Fruit fly (Drosophila melanogaster) whole organism, embryonic: Measurements from ENCODE around the gene CG8289.
A peak's percentile ranks its signal among the peaks of the same experiment; 100 is the strongest.

ENCODE experiments used
- BEAF-32 ChIP-seq: fragments of 200-800 bp; sonication (Bioruptor generic); optimal IDR thresholded peaks from 3 replicates; lab custom pipeline; 2017; ENCODE audit warnings: missing biosample characterization, missing genetic modification characterization, mild to moderate bottlenecking, moderate library complexity, missing genetic modification reagents
- CG10209 ChIP-seq: fragments of 200-800 bp; sonication (Bioruptor generic); optimal IDR thresholded peaks from 3 replicates; lab custom pipeline; 2017; ENCODE audit warnings: missing biosample characterization, mild to moderate bottlenecking, missing genetic modification characterization, missing genetic modification reagents
- CG1024 ChIP-seq: fragments of 200-800 bp; sonication (Bioruptor generic); IDR thresholded peaks from 2 replicates; pipeline ENCODE4 v1.3.6; 2022; ENCODE audit warnings: missing biosample characterization, missing genetic modification characterization
- CG10462 ChIP-seq: fragments of 200-800 bp; sonication (Bioruptor generic); optimal IDR thresholded peaks from 2 replicates; lab custom pipeline; 2016; ENCODE audit warnings: missing biosample characterization, missing genetic modification characterization
- CG10959 ChIP-seq: fragments of 200-800 bp; sonication (Bioruptor generic); IDR thresholded peaks from 2 replicates; pipeline ENCODE4 v1.3.6; 2022; ENCODE audit warnings: missing biosample characterization, missing genetic modification characterization
- CG10979 ChIP-seq: fragments of 200-800 bp; sonication (Bioruptor generic); optimal IDR thresholded peaks from 2 replicates; lab custom pipeline; 2018; ENCODE audit warnings: missing biosample characterization, mild to moderate bottlenecking, missing genetic modification characterization, moderate library complexity
- CG12104 ChIP-seq: fragments of 200-800 bp; sonication (Bioruptor generic); optimal IDR thresholded peaks from 3 replicates; lab custom pipeline; 2016; ENCODE audit warnings: missing biosample characterization, missing genetic modification characterization
- CG13624 ChIP-seq: fragments of 200-800 bp; sonication (Bioruptor generic); optimal IDR thresholded peaks from 2 replicates; lab custom pipeline; 2016; ENCODE audit warnings: missing biosample characterization, missing genetic modification characterization
- CG14860 ChIP-seq: fragments of 200-800 bp; sonication (Bioruptor generic); IDR thresholded peaks from 3 replicates; pipeline ENCODE4 v1.3.6; 2022; ENCODE audit warnings: missing biosample characterization, missing genetic modification characterization; ENCODE audit not compliant: partially characterized antibody
- CG1602 ChIP-seq: fragments of 200-800 bp; sonication (Bioruptor generic); optimal IDR thresholded peaks from 3 replicates; lab custom pipeline; 2016; ENCODE audit warnings: missing biosample characterization, missing genetic modification characterization
- CG16779 ChIP-seq: fragments of 200-800 bp; sonication (Bioruptor generic); IDR thresholded peaks from 2 replicates; pipeline ENCODE4 v1.3.6; 2022; ENCODE audit warnings: missing biosample characterization, missing genetic modification characterization
- CG17186 ChIP-seq: fragments of 200-800 bp; sonication (Bioruptor generic); optimal IDR thresholded peaks from 3 replicates; lab custom pipeline; 2017; ENCODE audit warnings: missing biosample characterization, missing genetic modification reagents, missing genetic modification characterization
- CG17829 ChIP-seq: fragments of 200-800 bp; optimal IDR thresholded peaks from 2 replicates; lab custom pipeline; 2019; ENCODE audit warnings: missing biosample characterization, mild to moderate bottlenecking, missing genetic modification characterization, moderate library complexity
- CG18011 ChIP-seq: fragments of 200-800 bp; sonication (Bioruptor generic); optimal IDR thresholded peaks from 2 replicates; lab custom pipeline; 2017; ENCODE audit warnings: missing biosample characterization, missing genetic modification characterization, mild to moderate bottlenecking, moderate library complexity, missing genotype
- CG18262 ChIP-seq: fragments of 200-800 bp; optimal IDR thresholded peaks from 3 replicates; lab custom pipeline; 2019; ENCODE audit warnings: missing biosample characterization, mild to moderate bottlenecking, missing genetic modification characterization, moderate library complexity
- CG1832 ChIP-seq: fragments of 200-800 bp; sonication (Bioruptor generic); optimal IDR thresholded peaks from 2 replicates; lab custom pipeline; 2017; ENCODE audit warnings: missing biosample characterization, mild to moderate bottlenecking, missing genetic modification characterization, inconsistent platforms
- CG2678 ChIP-seq: fragments of 200-800 bp; sonication (Bioruptor generic); optimal IDR thresholded peaks from 3 replicates; lab custom pipeline; 2019; ENCODE audit warnings: missing biosample characterization, mild to moderate bottlenecking, missing genetic modification characterization, moderate library complexity
- CG2712 ChIP-seq: fragments of 200-800 bp; optimal IDR thresholded peaks from 3 replicates; lab custom pipeline; 2019; ENCODE audit warnings: missing biosample characterization, mild to moderate bottlenecking, missing genetic modification characterization, moderate library complexity
- CG2875 ChIP-seq: fragments of 200-800 bp; sonication (Bioruptor generic); optimal IDR thresholded peaks from 2 replicates; lab custom pipeline; 2017; ENCODE audit warnings: missing biosample characterization, mild to moderate bottlenecking, missing genetic modification characterization, missing genetic modification reagents
- CG30403 ChIP-seq: fragments of 200-800 bp; sonication (Bioruptor generic); optimal IDR thresholded peaks from 3 replicates; lab custom pipeline; 2016; ENCODE audit warnings: missing biosample characterization, missing genetic modification characterization
- CG42726 ChIP-seq: fragments of 200-800 bp; sonication (Bioruptor generic); IDR thresholded peaks from 2 replicates; pipeline ENCODE4 v1.3.6; 2022; ENCODE audit warnings: missing biosample characterization, missing genetic modification characterization; ENCODE audit not compliant: partially characterized antibody
- CG4328 ChIP-seq: fragments of 200-800 bp; sonication (Bioruptor generic); optimal IDR thresholded peaks from 3 replicates; lab custom pipeline; 2017; ENCODE audit warnings: missing biosample characterization, missing genetic modification reagents, missing genetic modification characterization
- CG5180 ChIP-seq: fragments of 200-800 bp; sonication (Bioruptor generic); optimal IDR thresholded peaks from 3 replicates; lab custom pipeline; 2017; ENCODE audit warnings: missing biosample characterization, missing genetic modification characterization, mild to moderate bottlenecking, moderate library complexity, missing genetic modification reagents
- CG6175 ChIP-seq: fragments of 200-800 bp; sonication (Bioruptor generic); IDR thresholded peaks from 3 replicates; pipeline ENCODE4 v1.3.6; 2022; ENCODE audit warnings: missing biosample characterization, missing genetic modification characterization
- CG6254 ChIP-seq: fragments of 200-800 bp; sonication (Bioruptor generic); optimal IDR thresholded peaks from 3 replicates; lab custom pipeline; 2017; ENCODE audit warnings: mild to moderate bottlenecking, missing biosample characterization, missing genetic modification reagents, missing genetic modification characterization
- CG6791 ChIP-seq: fragments of 200-800 bp; sonication (Bioruptor generic); IDR thresholded peaks from 3 replicates; pipeline ENCODE4 v1.3.6; 2022; ENCODE audit warnings: missing biosample characterization, missing genetic modification characterization; ENCODE audit not compliant: partially characterized antibody
- CG6813 ChIP-seq: fragments of 200-800 bp; sonication (Bioruptor generic); optimal IDR thresholded peaks from 2 replicates; lab custom pipeline; 2017; ENCODE audit warnings: missing biosample characterization, missing genetic modification characterization, mild to moderate bottlenecking, moderate library complexity, missing genetic modification reagents
- CG7556 ChIP-seq: fragments of 200-800 bp; sonication (Bioruptor generic); optimal IDR thresholded peaks from 2 replicates; lab custom pipeline; 2017; ENCODE audit warnings: missing biosample characterization, mild to moderate bottlenecking, missing genetic modification characterization
- CG7987 ChIP-seq: fragments of 200-800 bp; sonication (Bioruptor generic); optimal IDR thresholded peaks from 2 replicates; lab custom pipeline; 2018; ENCODE audit warnings: missing biosample characterization, mild to moderate bottlenecking, missing genetic modification characterization, moderate library complexity
- CTCF ChIP-seq: fragments of 200-800 bp; sonication (Bioruptor generic); optimal IDR thresholded peaks from 2 replicates; lab custom pipeline; 2017; ENCODE audit warnings: missing biosample characterization, mild to moderate bottlenecking, missing genetic modification characterization, moderate library complexity
- Drgx ChIP-seq: fragments of 200-800 bp; sonication (Bioruptor generic); IDR thresholded peaks from 2 replicates; pipeline ENCODE4 v1.3.6; 2022; ENCODE audit warnings: missing biosample characterization, missing genetic modification characterization
- Lim3 ChIP-seq: fragments of 200-800 bp; sonication (Bioruptor generic); IDR thresholded peaks from 2 replicates; pipeline ENCODE4 v1.3.6; 2022; ENCODE audit warnings: missing biosample characterization, missing genetic modification characterization
- Oli ChIP-seq: fragments of 200-800 bp; sonication (Bioruptor generic); optimal IDR thresholded peaks from 2 replicates; lab custom pipeline; 2018; ENCODE audit warnings: missing biosample characterization, mild to moderate bottlenecking, missing genetic modification characterization, moderate library complexity
- Sox100B ChIP-seq: fragments of 200-800 bp; sonication (Bioruptor generic); optimal IDR thresholded peaks from 3 replicates; lab custom pipeline; 2018; ENCODE audit warnings: missing biosample characterization, mild to moderate bottlenecking, missing genetic modification characterization
- al ChIP-seq: fragments of 200-800 bp; sonication (Bioruptor generic); IDR thresholded peaks from 2 replicates; pipeline ENCODE4 v1.3.6; 2022; ENCODE audit warnings: missing biosample characterization, missing genetic modification characterization
- bcd ChIP-seq: fragments of 200-800 bp; sonication (Bioruptor generic); optimal IDR thresholded peaks from 2 replicates; lab custom pipeline; 2017; ENCODE audit warnings: missing biosample characterization, mild to moderate bottlenecking, missing genetic modification characterization
- fd3F ChIP-seq: fragments of 200-800 bp; sonication (Bioruptor generic); optimal IDR thresholded peaks from 2 replicates; lab custom pipeline; 2018; ENCODE audit warnings: missing biosample characterization, mild to moderate bottlenecking, missing genetic modification characterization, moderate library complexity
- fu2 ChIP-seq: fragments of 200-800 bp; sonication (Bioruptor generic); optimal IDR thresholded peaks from 2 replicates; lab custom pipeline; 2016; ENCODE audit warnings: missing biosample characterization, missing genetic modification characterization
- mam ChIP-seq: fragments of 200-800 bp; sonication (Bioruptor generic); optimal IDR thresholded peaks from 3 replicates; lab custom pipeline; 2016; ENCODE audit warnings: missing biosample characterization, missing genetic modification characterization
- nmo ChIP-seq: fragments of 200-800 bp; sonication (Bioruptor generic); optimal IDR thresholded peaks from 2 replicates; lab custom pipeline; 2018; ENCODE audit warnings: missing biosample characterization, mild to moderate bottlenecking, missing genetic modification characterization, moderate library complexity
- nom ChIP-seq: fragments of 200-800 bp; sonication (Bioruptor generic); optimal IDR thresholded peaks from 2 replicates; lab custom pipeline; 2017; ENCODE audit warnings: missing biosample characterization, missing genetic modification characterization, mild to moderate bottlenecking, moderate library complexity, missing genetic modification reagents
- sqz ChIP-seq: fragments of 200-800 bp; sonication (Bioruptor generic); optimal IDR thresholded peaks from 3 replicates; lab custom pipeline; 2018; ENCODE audit warnings: missing biosample characterization, mild to moderate bottlenecking, missing genetic modification characterization
- tgo ChIP-seq: fragments of 200-800 bp; sonication (Bioruptor generic); IDR thresholded peaks from 3 replicates; pipeline ENCODE4 v1.3.6; 2022; ENCODE audit warnings: missing biosample characterization, missing genetic modification characterization
- trem ChIP-seq: fragments of 200-800 bp; optimal IDR thresholded peaks from 3 replicates; lab custom pipeline; 2019; ENCODE audit warnings: missing biosample characterization, mild to moderate bottlenecking, missing genetic modification characterization, moderate library complexity
- unpg ChIP-seq: fragments of 200-800 bp; sonication (Bioruptor generic); optimal IDR thresholded peaks from 3 replicates; lab custom pipeline; 2018; ENCODE audit warnings: missing biosample characterization, mild to moderate bottlenecking, missing genetic modification characterization, moderate library complexity
- usp ChIP-seq: fragments of >200 bp; optimal IDR thresholded peaks from 2 replicates; lab custom pipeline; 2017; ENCODE audit warnings: missing biosample characterization, missing genetic modification characterization
- vvl ChIP-seq: fragments of 200-800 bp; sonication (Bioruptor generic); IDR thresholded peaks from 2 replicates; pipeline ENCODE4 v1.3.6; 2022; ENCODE audit warnings: missing biosample characterization, missing genetic modification characterization
- zen2 ChIP-seq: fragments of 200-800 bp; sonication (Bioruptor generic); IDR thresholded peaks from 3 replicates; pipeline ENCODE4 v1.3.6; 2022; ENCODE audit warnings: missing biosample characterization, missing genetic modification characterization; ENCODE audit not compliant: partially characterized antibody

The CG8289 gene

DNA sequence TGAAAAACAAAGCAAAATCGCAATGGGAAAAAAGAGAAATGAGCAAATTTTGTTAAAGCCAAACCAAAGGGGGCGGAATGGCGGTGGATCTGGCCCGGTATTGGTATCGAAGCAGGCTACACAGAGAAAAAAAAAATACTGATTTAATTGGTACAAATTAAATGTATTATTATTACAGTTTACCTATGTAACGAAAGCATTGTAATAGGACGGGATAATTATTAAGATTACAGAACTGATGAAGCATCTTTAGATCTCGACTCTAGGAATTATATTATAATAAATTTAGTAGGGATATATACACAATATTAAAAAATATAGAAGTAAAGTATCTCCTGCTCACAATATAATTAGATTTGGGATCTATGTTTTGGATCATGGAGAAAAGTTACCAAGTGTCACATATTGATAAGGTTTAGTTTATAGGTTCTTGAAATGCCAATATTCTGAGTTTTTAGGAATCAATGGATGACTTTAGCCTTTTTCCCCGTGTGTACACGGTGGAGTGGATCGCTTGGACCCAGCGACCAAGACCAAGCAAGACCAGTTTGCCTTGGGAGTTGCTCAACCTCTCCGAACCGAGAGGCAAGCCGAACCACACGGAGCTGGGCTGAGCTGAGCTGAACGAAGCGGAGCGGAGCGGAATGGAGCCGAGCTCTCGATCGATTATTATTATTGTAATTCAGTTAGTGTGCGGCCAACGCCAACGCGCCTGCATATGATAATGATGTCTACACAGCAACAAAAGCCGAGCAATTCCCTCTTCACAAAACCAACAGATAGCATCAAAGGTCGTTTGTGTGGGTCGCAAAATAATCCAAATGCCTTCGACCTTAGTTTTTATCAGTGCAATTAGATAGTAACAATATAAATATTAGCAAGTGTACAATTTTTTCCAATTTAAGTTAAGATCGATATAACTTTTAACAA lies 44.1 kb upstream of the CG8289 start (continued):
- TF ChIP-seq BEAF-32 (GFP tag; lab: Kevin White, UChicago) (no peak), CG2678 (tag; lab: Kevin White, UChicago) (peak; percentile 29), fd3F (no peak), CG1832 (GFP tag; lab: Kevin White, UChicago) (no peak), mam (no peak), Lim3 (GFP tag; lab: Robert Waterston, UW) (no peak), CG30403 (no peak), CG12104 (no peak), sqz (GFP tag; lab: Kevin White, UChicago) (no peak), Sox100B (GFP tag; lab: Kevin White, UChicago) (peak; percentile 37), CG42726 (GFP tag; lab: Robert Waterston, UW) (no peak), Oli (peak; percentile 22), tgo (GFP tag; lab: Robert Waterston, UW) (0 out of 3 replicates have a peak, but pooled peaks have one; percentile 20), nmo (peak; percentile 1), CG10979 (tag; lab: Kevin White, UChicago) (no peak), CG4328 (no peak), CG10462 (GFP tag; lab: Kevin White, UChicago) (no peak), CG7987 (no peak), CG1602 (no peak), CG5180 (no peak), CG6254 (no peak), al (GFP tag; lab: Robert Waterston, UW) (no peak), CG2875 (no peak), CG18262 (tag; lab: Kevin White, UChicago) (peak; percentile 9), CG13624 (GFP tag; lab: Kevin White, UChicago) (no peak), CG6813 (no peak), CG6175 (GFP tag; lab: Robert Waterston, UW) (no peak), Drgx (peak; percentile 62), zen2 (no peak), CG1024 (GFP tag; lab: Robert Waterston, UW) (no peak), CG10209 (GFP tag; lab: Kevin White, UChicago) (no peak), CG7556 (GFP tag; lab: Kevin White, UChicago) (no peak), CG18011 (GFP tag; lab: Kevin White, UChicago) (no peak), CG6791 (no peak), CTCF (GFP tag; lab: Kevin White, UChicago) (no peak), CG14860 (GFP tag; lab: Robert Waterston, UW) (no peak), CG2712 (tag; lab: Kevin White, UChicago) (peak; percentile 5), trem (tag; lab: Kevin White, UChicago) (no peak), usp (GFP tag; lab: Kevin White, UChicago) (no peak), CG16779 (GFP tag; lab: Robert Waterston, UW) (no peak), unpg (GFP tag; lab: Kevin White, UChicago) (peak; percentile 4), nom (GFP tag; lab: Kevin White, UChicago) (peak; percentile 55), fu2 (GFP tag; lab: Kevin White, UChicago) (no peak), CG10959 (GFP tag; lab: Robert Waterston, UW) (no peak), vvl (GFP tag; lab: Robert Waterston, UW) (peak; percentile 74; the same call in 1 of the 2 replicates), CG17186 (GFP tag; lab: Kevin White, UChicago) (no peak), CG17829 (tag; lab: Kevin White, UChicago) (no peak), bcd (GFP tag; lab: Kevin White, UChicago) (no peak)
